Worm (Caenorhabditis elegans) whole organism, early embryonic: ENCODE data around the gene arrd-11.

Source experiments
- B0310.2 ChIP-seq: sonication (generic microtip); optimal IDR thresholded peaks from 2 replicates; lab custom pipeline; 2016; ENCODE audit warnings: mild to moderate bottlenecking, missing genetic modification characterization, missing compliant biosample characterization
- ama-1 ChIP-seq: fragments of 150-350 bp; optimal IDR thresholded peaks from 2 replicates; lab custom pipeline; 2014
- ceh-36 ChIP-seq: sonication (generic microtip); optimal IDR thresholded peaks from 2 replicates; lab custom pipeline; 2016; ENCODE audit warnings: missing genetic modification characterization, inconsistent platforms, missing compliant biosample characterization
- ets-7 ChIP-seq: sonication (generic microtip); optimal IDR thresholded peaks from 2 replicates; lab custom pipeline; 2016; ENCODE audit warnings: missing genotype, missing genetic modification characterization, missing compliant biosample characterization
- hmbx-1 ChIP-seq: sonication (generic microtip); optimal IDR thresholded peaks from 2 replicates; lab custom pipeline; 2016; ENCODE audit warnings: mild to moderate bottlenecking, missing genetic modification characterization, missing compliant biosample characterization
- hnd-1 ChIP-seq: sonication (generic microtip); optimal IDR thresholded peaks from 2 replicates; lab custom pipeline; 2016; ENCODE audit warnings: missing genetic modification characterization, missing compliant biosample characterization
- tra-4 ChIP-seq: sonication (generic microtip); optimal IDR thresholded peaks from 2 replicates; lab custom pipeline; 2017; ENCODE audit warnings: missing genetic modification characterization, missing compliant biosample characterization

- TF ChIP-seq ama-1 (lab: Kevin White, UChicago), result no peak
- no peak for TF ChIP-seq tra-4
- TF ChIP-seq hmbx-1 (tag; lab: Kevin White, UChicago), result no peak
- TF ChIP-seq ceh-36 (tag; lab: Kevin White, UChicago), result no peak
- no peak for TF ChIP-seq ets-7 (tag; lab: Kevin White, UChicago)
- no peak for TF ChIP-seq B0310.2 (tag; lab: Kevin White, UChicago)
- TF ChIP-seq hnd-1 (tag; lab: Kevin White, UChicago), result no peak
Observed at ce11 chrII:13752016-13752415, 11.2 kb upstream of the arrd-11 start, which contains the start of gene arrd-14.
